Worm (Caenorhabditis elegans): Measurements from ENCODE around the gene C07H6.2.

DNA sequence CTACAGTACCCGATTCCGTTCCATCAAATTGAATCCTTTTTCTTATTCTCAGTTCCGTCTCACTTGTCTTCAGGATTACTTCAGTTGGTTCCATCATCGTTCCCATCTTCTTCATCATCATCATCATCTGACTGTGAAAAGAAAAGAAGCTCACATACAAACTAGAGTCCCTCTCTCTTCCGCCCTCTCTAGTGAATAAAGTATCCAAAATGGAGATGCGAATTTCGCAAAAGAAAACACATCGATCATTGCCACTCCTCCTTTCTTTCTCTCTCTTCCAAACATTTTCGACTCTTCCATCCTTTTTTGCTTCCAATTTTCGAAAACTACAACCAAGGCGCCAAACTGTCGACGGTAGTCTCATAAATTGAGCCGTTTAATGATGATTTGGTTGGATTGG lies 32.0 kb downstream of the C07H6.2 start:
- TF ChIP-seq nhr-11 (tag; optimal IDR thresholded peaks at IDR 0.05) (no peak), nhr-102 (tag; optimal IDR thresholded peaks at IDR 0.05) (no peak), fos-1 (tag; optimal IDR thresholded peaks at IDR 0.05) (no peak), snpc-1.2 (GFP tag; IDR thresholded peaks at IDR 0.05) (no peak), zip-2 (tag; optimal IDR thresholded peaks at IDR 0.05) (no peak), snpc-4 (tag; optimal IDR thresholded peaks at IDR 0.05) (no peak), dve-1 (tag; optimal IDR thresholded peaks at IDR 0.05; ENCODE audit: insufficient read depth) (no peak), unc-130 (GFP tag; optimal IDR thresholded peaks at IDR 0.05) (no peak), nhr-25 (tag; optimal IDR thresholded peaks at IDR 0.05; ENCODE audit: borderline replicate concordance, insufficient read depth) (no peak), hlh-30 (tag; optimal IDR thresholded peaks at IDR 0.05; ENCODE audit: insufficient read depth) (no peak)
